Worm (Caenorhabditis elegans): ENCODE measurements around the gene srg-33.

Gene srg-33

DNA sequence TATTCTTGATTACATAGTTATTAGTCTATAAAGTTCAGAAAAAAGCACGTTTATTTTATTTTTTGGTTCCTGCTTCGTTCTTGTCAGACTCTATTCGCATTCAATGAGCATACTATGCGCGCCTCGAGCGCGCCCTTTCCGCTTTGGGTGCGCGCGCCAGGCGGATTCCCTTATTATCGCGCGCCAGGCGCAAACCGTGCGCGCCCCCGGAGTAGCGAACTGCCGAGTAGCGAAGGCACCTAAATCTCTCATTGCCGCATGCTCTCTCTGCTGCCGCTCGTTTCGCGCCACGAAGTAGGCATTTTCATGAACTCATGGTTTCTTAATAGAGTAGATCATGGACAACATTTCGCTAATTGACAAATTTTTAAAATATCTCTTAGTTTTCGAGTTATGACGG, 35.2 kb downstream of the srg-33 start (continued):
- TF ChIP-seq akir-1 (GFP tag; optimal IDR thresholded peaks at IDR 0.05) (no peak), ztf-28 (GFP tag; IDR thresholded peaks at IDR 0.05) (no peak), cebp-1 (GFP tag; IDR thresholded peaks at IDR 0.05) (no peak), cebp-1 (tag; optimal IDR thresholded peaks at IDR 0.05) (no peak), zfh-2 (GFP tag; conservative IDR thresholded peaks at IDR 0.05) (peak; percentile 81), unc-62 (GFP tag; optimal IDR thresholded peaks at IDR 0.05) (no peak), gei-17 (GFP tag; optimal IDR thresholded peaks at IDR 0.05) (no peak), tbx-9 (tag; optimal IDR thresholded peaks at IDR 0.05; ENCODE audit: borderline replicate concordance) (no peak), egrh-3 (GFP tag; IDR thresholded peaks at IDR 0.05) (peak; percentile 79; the same call in 1 of the 2 replicates), madf-6 (GFP tag; IDR thresholded peaks at IDR 0.05) (peak; percentile 72), hlh-26 (GFP tag; conservative IDR thresholded peaks at IDR 0.05) (no peak), dpff-1 (tag; optimal IDR thresholded peaks at IDR 0.05) (no peak), chd-7 (tag; optimal IDR thresholded peaks at IDR 0.05) (no peak)

- TF ChIP-seq cebp-2 (GFP tag; IDR thresholded peaks at IDR 0.05) (peak; percentile 77; the same call in 1 of the 2 replicates), B0019.2 (GFP tag; conservative IDR thresholded peaks at IDR 0.05) (peak; percentile 40; the same call in 1 of the 2 replicates), F37B4.10 (GFP tag; IDR thresholded peaks at IDR 0.05) (0 out of 2 replicates have a peak, but pooled peaks have one; percentile 82), ceh-100 (GFP tag; IDR thresholded peaks at IDR 0.05) (0 out of 2 replicates have a peak, but pooled peaks have one; percentile 15), F39B2.1 (GFP tag; IDR thresholded peaks at IDR 0.05) (0 out of 2 replicates have a peak, but pooled peaks have one; percentile 60), D2030.7 (GFP tag; IDR thresholded peaks at IDR 0.05) (peak; percentile 16; the same call in 1 of the 2 replicates), egl-18 (GFP tag; IDR thresholded peaks at IDR 0.05) (0 out of 2 replicates have a peak, but pooled peaks have one; percentile 63), F33H1.4 (GFP tag; IDR thresholded peaks at IDR 0.05) (0 out of 2 replicates have a peak, but pooled peaks have one; percentile 25), let-526 (GFP tag; IDR thresholded peaks at IDR 0.05) (0 out of 2 replicates have a peak, but pooled peaks have one; percentile 70), madf-3 (GFP tag; IDR thresholded peaks at IDR 0.05) (peak; percentile 80; the same call in 1 of the 2 replicates), ceh-40 (GFP tag; IDR thresholded peaks at IDR 0.05) (peak; percentile 85), egrh-3 (GFP tag; IDR thresholded peaks at IDR 0.05) (peak; percentile 70), aptf-3 (GFP tag; IDR thresholded peaks at IDR 0.05) (0 out of 2 replicates have a peak, but pooled peaks have one; percentile 84), hmg-20 (GFP tag; IDR thresholded peaks at IDR 0.05) (0 out of 2 replicates have a peak, but pooled peaks have one; percentile 28), ztf-28 (GFP tag; IDR thresholded peaks at IDR 0.05) (0 out of 2 replicates have a peak, but pooled peaks have one; percentile 49), ceh-58 (GFP tag; IDR thresholded peaks at IDR 0.05) (0 out of 2 replicates have a peak, but pooled peaks have one; percentile 18)
Observed at ce11 chrV:8329390-8329789, 37.5 kb downstream of the srg-33 start.

DNA sequence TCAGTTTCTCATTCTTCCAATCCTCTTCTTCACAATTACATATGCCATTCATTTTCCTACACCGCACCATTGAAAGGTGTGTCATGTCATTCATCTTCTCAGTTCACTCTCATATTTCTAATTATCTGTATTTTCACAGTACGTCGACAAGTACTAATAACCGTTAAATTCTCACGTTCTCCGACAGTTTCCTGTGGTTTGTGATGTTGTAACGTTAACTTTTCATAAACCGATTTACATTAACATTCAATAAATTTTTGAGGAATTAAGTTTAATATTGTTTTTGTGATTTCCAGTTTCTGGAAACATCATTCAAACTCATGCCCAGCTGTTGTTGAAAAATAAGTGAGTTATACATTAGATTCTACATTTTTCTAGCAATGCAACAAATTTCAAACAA, 42.5 kb downstream of the srg-33 start, which contains the start of gene tmd-2:
Gene tmd-2, plus strand, starts transcription at position 301 of the 400 bp plus-strand sequence.
- no peak for TF ChIP-seq sdz-38 (tag; optimal IDR thresholded peaks at IDR 0.05)
- no peak for TF ChIP-seq B0336.3 (GFP tag; IDR thresholded peaks at IDR 0.05)
- TF ChIP-seq Y56A3A.18 (GFP tag; IDR thresholded peaks at IDR 0.05) = no peak
- TF ChIP-seq B0261.1 (tag; optimal IDR thresholded peaks at IDR 0.05) = no peak
- no peak for TF ChIP-seq tbx-9 (tag; optimal IDR thresholded peaks at IDR 0.05; ENCODE audit: borderline replicate concordance)
- no peak for TF ChIP-seq let-526 (GFP tag; IDR thresholded peaks at IDR 0.05)
- TF ChIP-seq snpc-4 (GFP tag; optimal IDR thresholded peaks at IDR 0.05) = no peak
- TF ChIP-seq snpc-4 (tag; optimal IDR thresholded peaks at IDR 0.05) = no peak
- no peak for TF ChIP-seq K11D2.4 (GFP tag; IDR thresholded peaks at IDR 0.05)
- TF ChIP-seq hlh-26 (GFP tag; conservative IDR thresholded peaks at IDR 0.05) = no peak
- no peak for TF ChIP-seq F52B5.7 (tag; optimal IDR thresholded peaks at IDR 0.05)
- TF ChIP-seq Y79H2A.3 (GFP tag; conservative IDR thresholded peaks at IDR 0.05) = no peak
- TF ChIP-seq atf-7 (tag; optimal IDR thresholded peaks at IDR 0.05) = no peak
- no peak for TF ChIP-seq sea-2 (GFP tag; IDR thresholded peaks at IDR 0.05)
- TF ChIP-seq nfyb-1 (GFP tag; IDR thresholded peaks at IDR 0.05) = no peak
- TF ChIP-seq Y95B8A.8 (GFP tag; IDR thresholded peaks at IDR 0.05) = no peak
